Fruit fly (Drosophila melanogaster) whole organism, embryonic: ENCODE data around the gene CG46059.

Experiments used
- CG10431 ChIP-seq: fragments of 200-800 bp; sonication (Bioruptor generic); optimal IDR thresholded peaks from 3 replicates; lab custom pipeline; 2018; ENCODE audit warnings: missing biosample characterization, mild to moderate bottlenecking, missing genetic modification characterization
- CG11398 ChIP-seq: fragments of 200-800 bp; sonication (Bioruptor generic); optimal IDR thresholded peaks from 2 replicates; lab custom pipeline; 2016; ENCODE audit warnings: missing biosample characterization, missing genetic modification characterization
- CG11504 ChIP-seq: fragments of 200-800 bp; sonication (Bioruptor generic); optimal IDR thresholded peaks from 3 replicates; lab custom pipeline; 2019; ENCODE audit warnings: missing biosample characterization, mild to moderate bottlenecking, missing genetic modification characterization, moderate library complexity
- CG12071 ChIP-seq: fragments of 200-800 bp; sonication (Bioruptor generic); optimal IDR thresholded peaks from 3 replicates; lab custom pipeline; 2018; ENCODE audit warnings: missing biosample characterization, mild to moderate bottlenecking, missing genetic modification characterization
- CG13624 ChIP-seq: fragments of 200-800 bp; sonication (Bioruptor generic); optimal IDR thresholded peaks from 2 replicates; lab custom pipeline; 2016; ENCODE audit warnings: missing biosample characterization, missing genetic modification characterization
- CG14014 ChIP-seq: fragments of 200-800 bp; sonication (Bioruptor generic); IDR thresholded peaks from 2 replicates; pipeline ENCODE4 v1.3.6; 2022; ENCODE audit warnings: missing biosample characterization, missing genetic modification characterization
- CG1603 ChIP-seq: fragments of 200-800 bp; sonication (Bioruptor generic); optimal IDR thresholded peaks from 2 replicates; lab custom pipeline; 2019; ENCODE audit warnings: missing biosample characterization, mild to moderate bottlenecking, missing genetic modification characterization, moderate library complexity
- CG16779 ChIP-seq: fragments of 200-800 bp; sonication (Bioruptor generic); IDR thresholded peaks from 2 replicates; pipeline ENCODE4 v1.3.6; 2022; ENCODE audit warnings: missing biosample characterization, missing genetic modification characterization
- CG32767 ChIP-seq: fragments of 200-800 bp; sonication (Bioruptor generic); IDR thresholded peaks from 2 replicates; pipeline ENCODE4 v1.3.6; 2022; ENCODE audit warnings: missing biosample characterization, missing genetic modification characterization
- CG4282 ChIP-seq: fragments of 200-800 bp; sonication (Bioruptor generic); optimal IDR thresholded peaks from 2 replicates; lab custom pipeline; 2016; ENCODE audit warnings: missing biosample characterization, missing genetic modification characterization
- CG6683 ChIP-seq: fragments of 200-800 bp; sonication (Bioruptor generic); optimal IDR thresholded peaks from 2 replicates; lab custom pipeline; 2017; ENCODE audit warnings: missing biosample characterization, mild to moderate bottlenecking, missing genetic modification characterization, missing genetic modification reagents
- CG6854 ChIP-seq: fragments of 200-800 bp; sonication (Bioruptor generic); optimal IDR thresholded peaks from 3 replicates; lab custom pipeline; 2017; ENCODE audit warnings: missing biosample characterization, mild to moderate bottlenecking, missing genetic modification characterization
- CG8924 ChIP-seq: fragments of 200-800 bp; optimal IDR thresholded peaks from 3 replicates; lab custom pipeline; 2019; ENCODE audit warnings: missing biosample characterization, mild to moderate bottlenecking, missing genetic modification characterization, moderate library complexity
- Chrac-16 ChIP-seq: fragments of 200-800 bp; sonication (Bioruptor generic); optimal IDR thresholded peaks from 3 replicates; lab custom pipeline; 2016; ENCODE audit warnings: missing biosample characterization, missing genetic modification characterization
- Drgx ChIP-seq: fragments of 200-800 bp; sonication (Bioruptor generic); IDR thresholded peaks from 2 replicates; pipeline ENCODE4 v1.3.6; 2022; ENCODE audit warnings: missing biosample characterization, missing genetic modification characterization
- Fer3 ChIP-seq: fragments of 200-800 bp; sonication (Bioruptor generic); optimal IDR thresholded peaks from 2 replicates; lab custom pipeline; 2018; ENCODE audit warnings: missing biosample characterization, mild to moderate bottlenecking, missing genetic modification characterization, moderate library complexity
- HHEX ChIP-seq: fragments of 200-800 bp; sonication (Bioruptor generic); optimal IDR thresholded peaks from 3 replicates; lab custom pipeline; 2017; ENCODE audit warnings: missing biosample characterization, mild to moderate bottlenecking, missing genetic modification characterization, missing genetic modification reagents
- HLH4C ChIP-seq: fragments of 200-800 bp; sonication (Bioruptor generic); IDR thresholded peaks from 3 replicates; pipeline ENCODE4 v1.3.6; 2022; ENCODE audit warnings: missing biosample characterization, missing genetic modification characterization; ENCODE audit not compliant: partially characterized antibody
- HLHmδ ChIP-seq: fragments of 200-800 bp; sonication (Bioruptor generic); optimal IDR thresholded peaks from 2 replicates; lab custom pipeline; 2018; ENCODE audit warnings: missing biosample characterization, mild to moderate bottlenecking, missing genetic modification characterization, moderate library complexity
- Hr3 ChIP-seq: fragments of 200-800 bp; sonication (Bioruptor generic); optimal IDR thresholded peaks from 3 replicates; lab custom pipeline; 2016; ENCODE audit warnings: missing biosample characterization, missing genetic modification characterization
- Hr39 ChIP-seq: fragments of >200 bp; optimal IDR thresholded peaks from 2 replicates; lab custom pipeline; 2017
- Hr51 ChIP-seq, 2 experiments: fragments of 200-800 bp; sonication (Bioruptor generic); optimal IDR thresholded peaks; 2 replicates in 1 of 2; 3 replicates in 1 of 2; lab custom pipeline; 2016 to 2018; ENCODE audit warnings: missing biosample characterization in 2 of 2, missing genetic modification characterization in 2 of 2, mild to moderate bottlenecking in 1 of 2, moderate library complexity in 1 of 2
- Jarid2 ChIP-seq: fragments of 200-800 bp; sonication (Bioruptor generic); optimal IDR thresholded peaks from 3 replicates; lab custom pipeline; 2017; ENCODE audit warnings: mild to moderate bottlenecking, missing biosample characterization, missing genetic modification reagents, missing genetic modification characterization
- Lpt ChIP-seq: fragments of >200 bp; optimal IDR thresholded peaks from 2 replicates; lab custom pipeline; 2018; ENCODE audit warnings: missing biosample characterization, missing genetic modification characterization
- Max ChIP-seq: fragments of 200-800 bp; sonication (Bioruptor generic); optimal IDR thresholded peaks from 2 replicates; lab custom pipeline; 2016; ENCODE audit warnings: missing biosample characterization, mild to moderate bottlenecking, missing genetic modification characterization
- NC2β ChIP-seq: fragments of 200-800 bp; sonication (Bioruptor generic); optimal IDR thresholded peaks from 2 replicates; lab custom pipeline; 2016; ENCODE audit warnings: missing biosample characterization, missing genetic modification characterization
- Sry-δ ChIP-seq: fragments of 200-800 bp; sonication (Bioruptor generic); optimal IDR thresholded peaks from 2 replicates; lab custom pipeline; 2016; ENCODE audit warnings: missing biosample characterization, missing genetic modification characterization
- Taf1 ChIP-seq: fragments of 200-800 bp; sonication (Bioruptor generic); IDR thresholded peaks from 2 replicates; pipeline ENCODE4 v1.3.6; 2022; ENCODE audit warnings: missing biosample characterization, missing genetic modification characterization
- Vsx1 ChIP-seq: fragments of 200-800 bp; sonication (Bioruptor generic); optimal IDR thresholded peaks from 2 replicates; lab custom pipeline; 2017; ENCODE audit warnings: missing biosample characterization, mild to moderate bottlenecking, missing genetic modification characterization, missing genetic modification reagents
- ab ChIP-seq: fragments of 200-800 bp; sonication (Bioruptor generic); optimal IDR thresholded peaks from 2 replicates; lab custom pipeline; 2016; ENCODE audit warnings: missing biosample characterization, missing genetic modification characterization
- ato ChIP-seq: fragments of 200-800 bp; sonication (Bioruptor generic); IDR thresholded peaks from 2 replicates; pipeline ENCODE4 v1.3.6; 2022; ENCODE audit warnings: missing biosample characterization, missing genetic modification characterization; ENCODE audit not compliant: partially characterized antibody
- bbx ChIP-seq: fragments of 200-800 bp; sonication (Bioruptor generic); IDR thresholded peaks from 2 replicates; pipeline ENCODE4 v1.3.6; 2022; ENCODE audit warnings: missing biosample characterization, missing genetic modification characterization; ENCODE audit not compliant: partially characterized antibody
- bigmax ChIP-seq: fragments of 200-800 bp; sonication (Bioruptor generic); optimal IDR thresholded peaks from 2 replicates; lab custom pipeline; 2018; ENCODE audit warnings: missing biosample characterization, mild to moderate bottlenecking, missing genetic modification characterization
- dm ChIP-seq: fragments of 200-800 bp; sonication (Bioruptor generic); optimal IDR thresholded peaks from 3 replicates; lab custom pipeline; 2016; ENCODE audit warnings: missing biosample characterization, missing genetic modification characterization
- eyg ChIP-seq: fragments of 200-800 bp; sonication (Bioruptor generic); optimal IDR thresholded peaks from 3 replicates; lab custom pipeline; 2016; ENCODE audit warnings: missing biosample characterization, missing genetic modification characterization
- grn ChIP-seq: fragments of 200-800 bp; sonication (Bioruptor generic); optimal IDR thresholded peaks from 3 replicates; lab custom pipeline; 2017; ENCODE audit warnings: missing biosample characterization, missing genetic modification characterization
- gt ChIP-seq: fragments of 200-800 bp; sonication (Bioruptor generic); IDR thresholded peaks from 2 replicates; pipeline ENCODE4 v1.3.6; 2022; ENCODE audit warnings: missing biosample characterization, missing genetic modification characterization
- jigr1 ChIP-seq: fragments of 200-800 bp; sonication (Bioruptor generic); IDR thresholded peaks from 3 replicates; pipeline ENCODE4 v1.3.6; 2022; ENCODE audit warnings: missing biosample characterization, missing genetic modification characterization
- jumu ChIP-seq: fragments of 200-800 bp; sonication (Bioruptor generic); optimal IDR thresholded peaks from 3 replicates; lab custom pipeline; 2016; ENCODE audit warnings: missing biosample characterization, missing genetic modification characterization
- knrl ChIP-seq: fragments of 200-800 bp; sonication (Bioruptor generic); IDR thresholded peaks from 3 replicates; pipeline ENCODE4 v1.3.6; 2022; ENCODE audit warnings: missing biosample characterization, missing genetic modification characterization; ENCODE audit not compliant: partially characterized antibody
- luna ChIP-seq: fragments of 200-800 bp; sonication (Bioruptor generic); optimal IDR thresholded peaks from 2 replicates; lab custom pipeline; 2016; ENCODE audit warnings: missing biosample characterization, missing genetic modification characterization
- pb ChIP-seq: fragments of 200-800 bp; sonication (Bioruptor generic); optimal IDR thresholded peaks from 3 replicates; lab custom pipeline; 2016; ENCODE audit warnings: missing biosample characterization, missing genetic modification characterization
- pita ChIP-seq: fragments of 200-800 bp; sonication (Bioruptor generic); optimal IDR thresholded peaks from 2 replicates; lab custom pipeline; 2017; ENCODE audit warnings: missing biosample characterization, mild to moderate bottlenecking, missing genetic modification characterization
- repo ChIP-seq: fragments of 200-800 bp; sonication (Bioruptor generic); optimal IDR thresholded peaks from 2 replicates; lab custom pipeline; 2016; ENCODE audit warnings: missing biosample characterization, missing genetic modification characterization
- run ChIP-seq: fragments of 200-800 bp; sonication (Bioruptor generic); optimal IDR thresholded peaks from 3 replicates; lab custom pipeline; 2018; ENCODE audit warnings: missing biosample characterization, mild to moderate bottlenecking, missing genetic modification characterization
- sr ChIP-seq: fragments of 200-800 bp; sonication (Bioruptor generic); IDR thresholded peaks from 3 replicates; pipeline ENCODE4 v1.3.6; 2022; ENCODE audit warnings: missing biosample characterization, missing genetic modification characterization
- tap ChIP-seq: fragments of 200-800 bp; optimal IDR thresholded peaks from 3 replicates; lab custom pipeline; 2019; ENCODE audit warnings: missing biosample characterization, mild to moderate bottlenecking, missing genetic modification characterization, moderate library complexity
- wek ChIP-seq: fragments of 200-800 bp; sonication (Bioruptor generic); optimal IDR thresholded peaks from 3 replicates; lab custom pipeline; 2018; ENCODE audit warnings: missing biosample characterization, mild to moderate bottlenecking, missing genetic modification characterization, moderate library complexity
- wor ChIP-seq: fragments of 200-800 bp; sonication (Bioruptor generic); IDR thresholded peaks from 2 replicates; pipeline ENCODE4 v1.3.6; 2022; ENCODE audit warnings: missing biosample characterization, missing genetic modification characterization

Gene CG46059

dm6 chr2L:19164933-19165813, 18.4 kb downstream of the CG46059 start (continued):
- peak; percentile 80 for TF ChIP-seq grn (GFP tag; lab: Kevin White, UChicago)
- peak; percentile 96 for TF ChIP-seq CG12071 (GFP tag; lab: Kevin White, UChicago)
- TF ChIP-seq Drgx (GFP tag; lab: Robert Waterston, UW) = peak; percentile 98
- TF ChIP-seq ato (GFP tag; lab: Robert Waterston, UW) = no peak
- no peak for TF ChIP-seq Hr39
- no peak for TF ChIP-seq pita (GFP tag; lab: Kevin White, UChicago)
- peak; percentile 89 for TF ChIP-seq Vsx1 (GFP tag; lab: Kevin White, UChicago)
- TF ChIP-seq CG1603 (tag; lab: Kevin White, UChicago) = peak; percentile 94
- TF ChIP-seq NC2β (GFP tag; lab: Kevin White, UChicago) = peak; percentile 93
- no peak for TF ChIP-seq Lpt (GFP tag; lab: Kevin White, UChicago)
- TF ChIP-seq CG14014 (GFP tag; lab: Robert Waterston, UW) = peak; percentile 97
- peak; percentile 93 for TF ChIP-seq repo
- peak; percentile 85; the same call in 2 of the 3 replicates for TF ChIP-seq sr (GFP tag; lab: Robert Waterston, UW)
- TF ChIP-seq HHEX (GFP tag; lab: Kevin White, UChicago) = peak; percentile 97
- TF ChIP-seq luna (GFP tag; lab: Kevin White, UChicago) = peak; percentile 96
- TF ChIP-seq knrl (GFP tag; lab: Robert Waterston, UW) = no peak
- TF ChIP-seq tap = peak; percentile 97
- TF ChIP-seq bigmax (GFP tag; lab: Kevin White, UChicago) = peak; percentile 57
- TF ChIP-seq CG13624 = peak; percentile 97
- peak; percentile 94 for TF ChIP-seq jigr1
- peak; percentile 92 to 97 for TF ChIP-seq Hr51 (GFP tag; optimal IDR thresholded peaks at IDR 0.05; lab: Kevin White, UChicago)
- peak; percentile 95 for TF ChIP-seq run
- peak; percentile 95 for TF ChIP-seq CG16779 (GFP tag; lab: Robert Waterston, UW)
- peak; percentile 98 for TF ChIP-seq CG8924 (tag; lab: Kevin White, UChicago)
- TF ChIP-seq CG4282 (GFP tag; lab: Kevin White, UChicago) = peak; percentile 78
- peak; percentile 95 for TF ChIP-seq Chrac-16
- TF ChIP-seq Sry-δ (GFP tag; lab: Kevin White, UChicago) = peak; percentile 68
- no peak for TF ChIP-seq HLHmδ
- peak; percentile 96 for TF ChIP-seq CG11504 (tag; lab: Kevin White, UChicago)
- TF ChIP-seq CG10431 (GFP tag; lab: Kevin White, UChicago) = peak; percentile 90
- peak; percentile 93 for TF ChIP-seq Taf1 (GFP tag; lab: Robert Waterston, UW)
- peak; percentile 93 for TF ChIP-seq CG6683 (GFP tag; lab: Kevin White, UChicago)
- peak; percentile 80 for TF ChIP-seq CG11398 (GFP tag; lab: Kevin White, UChicago)
- peak; percentile 96 for TF ChIP-seq CG32767 (GFP tag; lab: Robert Waterston, UW)
- TF ChIP-seq HLH4C (GFP tag; lab: Robert Waterston, UW) = no peak
- TF ChIP-seq eyg = peak; percentile 94
- peak; percentile 96 for TF ChIP-seq wor (GFP tag; lab: Robert Waterston, UW)
- peak; percentile 97 for TF ChIP-seq Fer3
- TF ChIP-seq Hr3 (GFP tag; lab: Kevin White, UChicago) = peak; percentile 95
- TF ChIP-seq bbx (GFP tag; lab: Robert Waterston, UW) = 0 out of 2 replicates have a peak, but pooled peaks have one; percentile 8
- TF ChIP-seq wek = peak; percentile 72
- TF ChIP-seq Max (GFP tag; lab: Kevin White, UChicago) = peak; percentile 93
- TF ChIP-seq ab = peak; percentile 74
- TF ChIP-seq CG6854 = peak; percentile 94
- peak; percentile 87 for TF ChIP-seq dm (GFP tag; lab: Kevin White, UChicago)
- TF ChIP-seq jumu (GFP tag; lab: Kevin White, UChicago) = peak; percentile 94
- peak; percentile 82 for TF ChIP-seq Jarid2 (GFP tag; lab: Kevin White, UChicago)
- TF ChIP-seq pb (GFP tag; lab: Kevin White, UChicago) = peak; percentile 91
- TF ChIP-seq gt (GFP tag; lab: Robert Waterston, UW) = peak; percentile 91
